Fruit fly (Drosophila melanogaster): ENCODE results near the gene ringer.

ringer gene

DNA sequence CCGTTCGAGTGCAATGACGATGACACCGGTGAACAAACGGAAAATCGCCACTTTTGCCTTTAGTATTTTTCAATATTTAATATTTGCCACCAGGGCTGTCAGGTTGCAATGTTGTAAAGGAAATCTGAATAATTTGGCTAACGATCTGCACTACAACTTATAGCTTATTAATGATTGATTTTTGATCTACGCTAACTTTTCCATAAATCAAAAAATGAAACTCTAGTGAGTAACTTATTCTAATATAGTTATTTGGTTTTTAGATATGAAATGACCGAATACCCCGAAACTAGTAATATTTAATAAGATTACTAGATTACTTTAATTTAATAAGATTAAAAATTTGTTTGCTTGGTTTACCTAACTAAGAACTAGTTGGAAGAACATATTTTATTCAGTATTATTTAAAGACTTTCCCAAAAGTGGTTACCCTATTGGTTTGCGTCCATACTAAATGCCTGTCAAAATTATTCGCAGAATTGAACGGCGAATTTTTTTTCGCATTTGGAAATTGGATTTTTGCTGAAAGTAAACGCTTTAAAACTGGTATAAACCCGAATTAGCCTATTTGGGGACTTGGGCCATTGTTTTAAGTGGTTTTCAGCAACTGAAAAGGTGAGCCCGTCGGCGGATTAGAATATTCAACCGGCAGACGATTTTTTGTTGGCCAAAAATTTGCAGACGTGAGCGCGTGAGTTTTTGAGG, 26.8 kb upstream of the ringer start, which contains the start of the genes Agpat3 and RAF2 (continued):
- TF ChIP-seq CG30020 (tag; optimal IDR thresholded peaks at IDR 0.05) = peak; percentile 60
- peak; percentile 80 for TF ChIP-seq row (GFP tag; IDR thresholded peaks at IDR 0.05)
- TF ChIP-seq Hsf (GFP tag; optimal IDR thresholded peaks at IDR 0.05) = peak; percentile 41
- no peak for TF ChIP-seq gro (GFP tag; optimal IDR thresholded peaks at IDR 0.05)
- TF ChIP-seq ken (GFP tag; IDR thresholded peaks at IDR 0.05) = peak; percentile 34; the same call in 1 of the 3 replicates
- TF ChIP-seq CkIIα-i1 (GFP tag; IDR thresholded peaks at IDR 0.05) = no peak
- TF ChIP-seq lmd (GFP tag; IDR thresholded peaks at IDR 0.05) = peak; percentile 67
- peak; percentile 11 for TF ChIP-seq CG15696 (tag; optimal IDR thresholded peaks at IDR 0.05)
- peak; percentile 25 for TF ChIP-seq Blimp-1 (GFP tag; optimal IDR thresholded peaks at IDR 0.05)
- TF ChIP-seq Pdp1 (GFP tag; optimal IDR thresholded peaks at IDR 0.05) = no peak
- peak; percentile 66 for TF ChIP-seq CG15269 (tag; optimal IDR thresholded peaks at IDR 0.05)
- TF ChIP-seq CG2712 (tag; optimal IDR thresholded peaks at IDR 0.05) = peak; percentile 59
- peak; percentile 64 for TF ChIP-seq tio (GFP tag; optimal IDR thresholded peaks at IDR 0.05)
- TF ChIP-seq NFAT (GFP tag; IDR thresholded peaks at IDR 0.05) = 0 out of 2 replicates have a peak, but pooled peaks have one; percentile 12
- TF ChIP-seq CG13775 (GFP tag; optimal IDR thresholded peaks at IDR 0.05) = peak; percentile 54
- TF ChIP-seq Side (GFP tag; optimal IDR thresholded peaks at IDR 0.05) = no peak
- TF ChIP-seq mirr (GFP tag; optimal IDR thresholded peaks at IDR 0.05) = no peak
- peak; percentile 58 for TF ChIP-seq CG8924 (tag; optimal IDR thresholded peaks at IDR 0.05)
- no peak; the same call in 1 of the 2 replicates for TF ChIP-seq peb (GFP tag; IDR thresholded peaks at IDR 0.05)
- TF ChIP-seq CG18599 (GFP tag; optimal IDR thresholded peaks at IDR 0.05) = no peak
- 0 out of 2 replicates have a peak, but pooled peaks have one; percentile 49 for TF ChIP-seq CG14014 (GFP tag; IDR thresholded peaks at IDR 0.05)
- peak; percentile 65 for TF ChIP-seq CG11504 (tag; optimal IDR thresholded peaks at IDR 0.05)
- 0 out of 3 replicates have a peak, but pooled peaks have one; percentile 13 for TF ChIP-seq H15 (GFP tag; IDR thresholded peaks at IDR 0.05)
- TF ChIP-seq Hr51 (GFP tag; optimal IDR thresholded peaks at IDR 0.05) = peak; percentile 5 to 49
- TF ChIP-seq CG32532 (GFP tag; IDR thresholded peaks at IDR 0.05) = peak; percentile 68
- TF ChIP-seq CG1602 (GFP tag; optimal IDR thresholded peaks at IDR 0.05) = peak; percentile 64
- peak; percentile 11; the same call in 1 of the 2 replicates for TF ChIP-seq CG4730 (GFP tag; IDR thresholded peaks at IDR 0.05)
- TF ChIP-seq CG12769 (tag; optimal IDR thresholded peaks at IDR 0.05) = no peak
- TF ChIP-seq az2 (GFP tag; optimal IDR thresholded peaks at IDR 0.05) = peak; percentile 47
- no peak for TF ChIP-seq CG15073 (GFP tag; optimal IDR thresholded peaks at IDR 0.05)
- TF ChIP-seq sob (GFP tag; IDR thresholded peaks at IDR 0.05) = peak; percentile 54; the same call in 1 of the 2 replicates
- TF ChIP-seq mld (GFP tag; IDR thresholded peaks at IDR 0.05; ENCODE audit: partially characterized antibody) = no peak
- TF ChIP-seq dan (GFP tag; IDR thresholded peaks at IDR 0.05) = no peak
- TF ChIP-seq MBD-R2 (GFP tag; IDR thresholded peaks at IDR 0.05) = peak; percentile 25
- TF ChIP-seq bcd (GFP tag; optimal IDR thresholded peaks at IDR 0.05) = peak; percentile 36
- TF ChIP-seq stwl (tag; optimal IDR thresholded peaks at IDR 0.05) = peak; percentile 24
- peak; percentile 45 for TF ChIP-seq CG2116 (GFP tag; optimal IDR thresholded peaks at IDR 0.05)
- peak; percentile 57 for TF ChIP-seq CG7839 (tag; optimal IDR thresholded peaks at IDR 0.05)
- no peak for TF ChIP-seq scrt (GFP tag; optimal IDR thresholded peaks at IDR 0.05)
- TF ChIP-seq grau (tag; optimal IDR thresholded peaks at IDR 0.05) = peak; percentile 54
- TF ChIP-seq dpn (GFP tag; optimal IDR thresholded peaks at IDR 0.05) = peak in 1 of 2 experiments; percentile 43
- TF ChIP-seq CG10267 (tag; optimal IDR thresholded peaks at IDR 0.05) = peak; percentile 54
- peak; percentile 56 for TF ChIP-seq lilli (GFP tag; optimal IDR thresholded peaks at IDR 0.05)
- peak; percentile 17 for TF ChIP-seq CG7928 (GFP tag; optimal IDR thresholded peaks at IDR 0.05)
- peak; percentile 48; the same call in 1 of the 3 replicates for TF ChIP-seq zfh1 (GFP tag; IDR thresholded peaks at IDR 0.05)

Data from whole organism, embryonic.